Worm (Caenorhabditis elegans): ENCODE measurements around the gene B0524.3.

Gene B0524.3

ce11 chrIII:1930714-1931273 is 43.3 kb downstream of the B0524.3 start:
- TF ChIP-seq unc-3 (GFP tag; conservative IDR thresholded peaks at IDR 0.05), result no peak
- TF ChIP-seq unc-3 (tag; optimal IDR thresholded peaks at IDR 0.05), result no peak
- TF ChIP-seq hlh-6 (tag; optimal IDR thresholded peaks at IDR 0.05), result peak; percentile 49
- TF ChIP-seq rnt-1 (tag; optimal IDR thresholded peaks at IDR 0.05), result no peak
- TF ChIP-seq pat-9 (tag; optimal IDR thresholded peaks at IDR 0.05), result no peak

DNA sequence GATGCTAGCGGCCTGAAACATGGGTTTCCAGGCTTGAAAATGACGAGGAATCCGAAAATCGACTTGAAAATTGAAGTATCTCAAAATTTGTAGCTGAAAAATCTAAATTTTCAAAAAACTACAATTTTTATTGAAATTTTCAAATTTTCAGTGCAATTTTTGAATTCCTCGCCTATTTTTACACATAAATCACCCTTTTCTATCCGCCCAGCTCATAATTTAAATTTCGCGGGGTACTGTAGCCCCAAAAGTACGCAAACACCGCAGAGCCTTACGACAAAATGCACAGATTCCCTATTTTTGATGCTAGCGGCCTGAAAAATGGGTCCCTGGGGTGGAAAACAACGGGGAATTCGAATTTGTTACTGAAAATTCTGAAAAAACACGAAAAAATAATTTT is 44.1 kb downstream of the B0524.3 start:
- TF ChIP-seq ets-4 (tag; optimal IDR thresholded peaks at IDR 0.05) (no peak), ahr-1 (tag; optimal IDR thresholded peaks at IDR 0.05) (no peak), ceh-30 (tag; optimal IDR thresholded peaks at IDR 0.05) (no peak), sox-4 (tag; optimal IDR thresholded peaks at IDR 0.05) (no peak), ceh-14 (tag; optimal IDR thresholded peaks at IDR 0.05) (no peak), ceh-6 (GFP tag; optimal IDR thresholded peaks at IDR 0.05) (no peak), fkh-6 (tag; optimal IDR thresholded peaks at IDR 0.05) (no peak), K02D7.2 (tag; optimal IDR thresholded peaks at IDR 0.05) (no peak), pha-4 (tag; optimal IDR thresholded peaks at IDR 0.05) (no peak)

DNA sequence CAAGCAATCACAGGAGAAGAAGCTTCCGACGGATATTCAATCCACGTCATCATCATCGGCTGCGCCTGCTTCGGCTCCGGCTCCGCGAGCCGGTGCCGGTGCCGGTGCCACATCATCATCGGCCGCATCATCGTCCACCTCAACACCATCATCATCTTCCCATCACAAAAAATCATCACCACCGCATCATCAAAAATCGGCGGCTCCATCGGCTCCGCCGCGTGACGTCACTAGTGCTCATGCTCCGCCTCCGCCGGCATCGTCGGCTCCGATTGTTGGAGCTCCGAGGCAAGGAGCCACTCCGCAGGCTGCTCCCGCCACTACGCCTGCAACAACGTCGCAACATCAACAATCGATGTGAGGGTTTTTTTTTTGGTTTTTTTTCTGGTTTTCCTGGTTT is 44.6 kb downstream of the B0524.3 start:
- no peak for TF ChIP-seq ztf-16 (tag; optimal IDR thresholded peaks at IDR 0.05)
- no peak for TF ChIP-seq sdc-2 (tag; optimal IDR thresholded peaks at IDR 0.05)
- TF ChIP-seq odd-2 (tag; optimal IDR thresholded peaks at IDR 0.05), result no peak
- no peak for TF ChIP-seq lin-11 (tag; optimal IDR thresholded peaks at IDR 0.05)
- no peak for TF ChIP-seq npax-4 (tag; optimal IDR thresholded peaks at IDR 0.05)
- no peak for TF ChIP-seq ceh-31 (tag; optimal IDR thresholded peaks at IDR 0.05)
- no peak for TF ChIP-seq pha-4 (tag; optimal IDR thresholded peaks at IDR 0.05)

- TF ChIP-seq mec-3 (tag; optimal IDR thresholded peaks at IDR 0.05; ENCODE audit: borderline replicate concordance), result no peak
- no peak for TF ChIP-seq tbx-7 (tag; optimal IDR thresholded peaks at IDR 0.05)
- no peak for TF ChIP-seq ceh-14 (tag; optimal IDR thresholded peaks at IDR 0.05)
- TF ChIP-seq Y22D7AL.16 (tag; optimal IDR thresholded peaks at IDR 0.05), result no peak
- no peak for TF ChIP-seq C38D4.7 (GFP tag; optimal IDR thresholded peaks at IDR 0.05)
- TF ChIP-seq hlh-15 (tag; optimal IDR thresholded peaks at IDR 0.05), result no peak
- TF ChIP-seq ttx-3 (tag; optimal IDR thresholded peaks at IDR 0.05), result no peak
- no peak for TF ChIP-seq unc-86 (tag; optimal IDR thresholded peaks at IDR 0.05)
- TF ChIP-seq nhr-11 (tag; optimal IDR thresholded peaks at IDR 0.05), result no peak
- TF ChIP-seq lim-6 (tag; optimal IDR thresholded peaks at IDR 0.05), result no peak
- no peak for TF ChIP-seq tbx-2 (tag; optimal IDR thresholded peaks at IDR 0.05)
- TF ChIP-seq hlh-30 (tag; optimal IDR thresholded peaks at IDR 0.05; ENCODE audit: insufficient read depth), result no peak
- TF ChIP-seq dmd-4 (tag; optimal IDR thresholded peaks at IDR 0.05; ENCODE audit: borderline replicate concordance), result no peak
- no peak for TF ChIP-seq eyg-1 (tag; optimal IDR thresholded peaks at IDR 0.05)
- no peak for TF ChIP-seq ceh-18 (tag; optimal IDR thresholded peaks at IDR 0.05)
- TF ChIP-seq fkh-6 (tag; optimal IDR thresholded peaks at IDR 0.05), result no peak
- no peak for TF ChIP-seq K09A11.1 (tag; optimal IDR thresholded peaks at IDR 0.05; ENCODE audit: insufficient read depth)
- TF ChIP-seq zip-5 (tag; optimal IDR thresholded peaks at IDR 0.05), result no peak
Measured at ce11 chrIII:1934141-1934540, 46.7 kb downstream of the B0524.3 start.

- TF ChIP-seq hlh-15 (tag; optimal IDR thresholded peaks at IDR 0.05) (no peak), elt-4 (tag; optimal IDR thresholded peaks at IDR 0.05) (peak; percentile 46)
Measured at ce11 chrIII:1937879-1938438, 50.5 kb downstream of the B0524.3 start.

Data from whole organism, late embryonic.